Fruit fly (Drosophila melanogaster): ENCODE data around the gene beta-Spec.

dm6 chrX:17611455-17611854 lies 45.7 kb upstream of the beta-Spec start:
- TF ChIP-seq svp (GFP tag) (no peak), net (GFP tag; optimal IDR thresholded peaks at IDR 0.05) (no peak), Met (GFP tag; optimal IDR thresholded peaks at IDR 0.05) (no peak)
